Worm (Caenorhabditis elegans): ENCODE data around the gene C45B11.2.

- no peak for TF ChIP-seq klf-2 (GFP tag; conservative IDR thresholded peaks at IDR 0.05)
- TF ChIP-seq cog-1 (tag; optimal IDR thresholded peaks at IDR 0.05), result no peak
- TF ChIP-seq T22C8.4 (GFP tag; IDR thresholded peaks at IDR 0.05), result no peak
- no peak for TF ChIP-seq ztf-29 (GFP tag; IDR thresholded peaks at IDR 0.05)
- TF ChIP-seq med-1 (GFP tag; optimal IDR thresholded peaks at IDR 0.05; ENCODE audit: insufficient read depth), result no peak
- TF ChIP-seq flt-1 (GFP tag; IDR thresholded peaks at IDR 0.05), result no peak
- TF ChIP-seq ztf-23 (GFP tag; IDR thresholded peaks at IDR 0.05), result no peak
- TF ChIP-seq tab-1 (GFP tag; IDR thresholded peaks at IDR 0.05), result no peak
- no peak for TF ChIP-seq ref-1 (GFP tag; conservative IDR thresholded peaks at IDR 0.05)
Measured at ce11 chrV:11040020-11040419, 2.5 kb upstream of the C45B11.2 start, which contains the start of gene C45B11.9.
